Worm (Caenorhabditis elegans) whole organism, early embryonic: ENCODE data around the gene msp-142.

Experiments used
- B0310.2 ChIP-seq: sonication (generic microtip); optimal IDR thresholded peaks from 2 replicates; lab custom pipeline; 2016; ENCODE audit warnings: mild to moderate bottlenecking, missing genetic modification characterization, missing compliant biosample characterization
- F13C5.2 ChIP-seq: sonication (generic microtip); optimal IDR thresholded peaks from 2 replicates; lab custom pipeline; 2017; ENCODE audit warnings: mild to moderate bottlenecking, missing genetic modification characterization, inconsistent platforms, missing compliant biosample characterization
- aly-1 ChIP-seq: sonication (generic microtip); optimal IDR thresholded peaks from 2 replicates; lab custom pipeline; 2016; ENCODE audit warnings: missing genetic modification characterization, missing compliant biosample characterization
- ama-1 ChIP-seq: fragments of 150-350 bp; optimal IDR thresholded peaks from 2 replicates; lab custom pipeline; 2014
- ceh-13 ChIP-seq: fragments of 200-800 bp; sonication (Bioruptor generic); optimal IDR thresholded peaks from 2 replicates; lab custom pipeline; 2018; ENCODE audit warnings: mild to moderate bottlenecking, missing genetic modification characterization, missing compliant biosample characterization
- ceh-36 ChIP-seq: sonication (generic microtip); optimal IDR thresholded peaks from 2 replicates; lab custom pipeline; 2016; ENCODE audit warnings: missing genetic modification characterization, inconsistent platforms, missing compliant biosample characterization
- ets-7 ChIP-seq: sonication (generic microtip); optimal IDR thresholded peaks from 2 replicates; lab custom pipeline; 2016; ENCODE audit warnings: missing genotype, missing genetic modification characterization, missing compliant biosample characterization
- flt-1 ChIP-seq: fragments of 200-800 bp; sonication (Bioruptor generic); IDR thresholded peaks from 2 replicates; pipeline ENCODE4 v1.3.6; 2022; ENCODE audit warnings: missing genetic modification characterization, missing compliant biosample characterization
- hmbx-1 ChIP-seq: sonication (generic microtip); optimal IDR thresholded peaks from 2 replicates; lab custom pipeline; 2016; ENCODE audit warnings: mild to moderate bottlenecking, missing genetic modification characterization, missing compliant biosample characterization
- hmg-4 ChIP-seq: fragments of 200-800 bp; sonication (Bioruptor generic); optimal IDR thresholded peaks from 2 replicates; lab custom pipeline; 2018; ENCODE audit warnings: mild to moderate bottlenecking, missing genetic modification characterization, missing compliant biosample characterization
- hnd-1 ChIP-seq: sonication (generic microtip); optimal IDR thresholded peaks from 2 replicates; lab custom pipeline; 2016; ENCODE audit warnings: missing genetic modification characterization, missing compliant biosample characterization
- pes-1 ChIP-seq: fragments of 200-800 bp; sonication (Bioruptor generic); IDR thresholded peaks from 2 replicates; pipeline ENCODE4 v1.3.6; 2022; ENCODE audit warnings: missing genetic modification reagents, missing genetic modification characterization, missing compliant biosample characterization
- scrt-1 ChIP-seq: fragments of 200-800 bp; sonication (Bioruptor generic); IDR thresholded peaks from 2 replicates; pipeline ENCODE4 v1.3.6; 2022; ENCODE audit warnings: missing genetic modification characterization, missing compliant biosample characterization
- sea-1 ChIP-seq: fragments of 200-800 bp; sonication (Bioruptor generic); conservative IDR thresholded peaks from 2 replicates; pipeline ENCODE4 v1.3.6; 2022; ENCODE audit warnings: missing genetic modification characterization, missing compliant biosample characterization
- tbx-11 ChIP-seq: fragments of 200-800 bp; sonication (Bioruptor generic); IDR thresholded peaks from 2 replicates; pipeline ENCODE4 v1.3.6; 2022; ENCODE audit warnings: missing genetic modification characterization, missing compliant biosample characterization
- tbx-37 ChIP-seq: fragments of 200-800 bp; sonication (Bioruptor generic); conservative IDR thresholded peaks from 2 replicates; pipeline ENCODE4 v1.3.6; 2022; ENCODE audit warnings: missing genetic modification reagents, missing genetic modification characterization, missing compliant biosample characterization
- tra-4 ChIP-seq: sonication (generic microtip); optimal IDR thresholded peaks from 2 replicates; lab custom pipeline; 2017; ENCODE audit warnings: missing genetic modification characterization, missing compliant biosample characterization

The msp-142 gene

DNA sequence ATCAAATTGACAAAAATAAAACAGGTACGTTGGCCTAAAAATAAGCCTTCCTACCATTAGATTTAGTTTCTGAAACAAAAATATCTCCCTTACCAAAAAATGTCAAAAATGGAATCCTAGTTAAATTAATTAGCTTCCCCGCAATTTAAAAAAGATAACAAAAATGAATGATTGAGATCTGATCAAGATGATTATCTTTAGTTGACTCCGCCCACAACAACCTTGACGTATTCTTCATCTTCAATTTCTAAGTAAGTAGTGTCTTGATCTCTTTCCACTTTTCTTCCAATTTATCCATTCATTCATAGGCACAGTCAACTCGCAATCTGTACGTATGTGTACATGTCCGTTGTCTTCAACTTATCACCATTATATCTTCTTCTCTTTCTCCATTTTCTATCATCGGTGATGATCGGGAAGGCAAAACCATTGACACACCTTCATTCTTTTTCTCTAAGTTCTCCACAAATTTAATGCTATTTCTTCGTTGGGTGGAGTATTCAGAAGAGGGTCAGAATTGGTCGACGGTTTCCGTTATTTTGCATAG is 29.4 kb upstream of the msp-142 start:
- TF ChIP-seq hnd-1 (tag; lab: Kevin White, UChicago) (no peak), tbx-37 (GFP tag; lab: Robert Waterston, UW) (no peak), sea-1 (GFP tag; lab: Robert Waterston, UW) (no peak), pes-1 (GFP tag; lab: Robert Waterston, UW) (no peak), ets-7 (tag; lab: Kevin White, UChicago) (no peak), flt-1 (GFP tag; lab: Robert Waterston, UW) (no peak), ceh-13 (GFP tag; lab: Kevin White, UChicago) (no peak), tbx-11 (no peak), aly-1 (tag; lab: Kevin White, UChicago) (no peak), ama-1 (lab: Kevin White, UChicago) (no peak), scrt-1 (no peak), tra-4 (no peak), B0310.2 (no peak), ceh-36 (no peak), hmg-4 (no peak), F13C5.2 (tag; lab: Kevin White, UChicago) (no peak), hmbx-1 (tag; lab: Kevin White, UChicago) (no peak)

DNA sequence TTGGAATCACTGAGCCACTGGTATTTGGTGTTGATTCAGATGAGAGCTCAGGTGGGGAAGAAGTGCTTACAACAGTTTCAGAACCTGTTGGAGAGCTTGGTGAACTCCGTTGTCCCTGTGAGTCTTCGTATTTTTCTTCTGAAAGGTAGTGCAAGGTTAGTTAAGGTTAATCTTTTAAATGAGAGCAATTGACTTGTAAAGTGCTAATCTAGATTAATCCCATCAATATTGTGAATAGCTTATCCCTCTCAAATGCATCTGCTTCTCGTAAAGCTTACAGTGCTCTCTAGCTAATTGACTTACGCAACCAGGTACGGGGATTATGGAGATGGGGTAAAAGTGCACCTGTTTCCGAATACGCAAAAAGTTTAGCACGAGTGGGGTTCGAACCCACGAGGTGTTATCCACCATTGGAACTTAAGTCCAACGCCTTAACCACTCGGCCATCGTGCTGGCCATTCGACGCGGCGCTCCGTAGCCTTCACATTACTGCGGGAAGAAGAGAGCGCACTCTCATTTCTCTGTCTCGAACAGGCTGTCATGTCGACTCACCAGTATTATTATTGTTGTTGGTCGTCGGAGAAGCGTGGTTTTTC is 25.1 kb upstream of the msp-142 start:
- no peak for TF ChIP-seq hmbx-1 (tag; lab: Kevin White, UChicago)
- TF ChIP-seq tbx-37 (GFP tag; lab: Robert Waterston, UW) = peak; percentile 64
- peak; percentile 56; the same call in 1 of the 2 replicates for TF ChIP-seq flt-1 (GFP tag; lab: Robert Waterston, UW)
- TF ChIP-seq ama-1 (lab: Kevin White, UChicago) = no peak
- no peak for TF ChIP-seq sea-1 (GFP tag; lab: Robert Waterston, UW)
- peak; percentile 38 for TF ChIP-seq ceh-13 (GFP tag; lab: Kevin White, UChicago)
- peak; percentile 75 for TF ChIP-seq scrt-1
- peak; percentile 78 for TF ChIP-seq tbx-11
- peak; percentile 62 for TF ChIP-seq hmg-4
- no peak for TF ChIP-seq ets-7 (tag; lab: Kevin White, UChicago)
- TF ChIP-seq hnd-1 (tag; lab: Kevin White, UChicago) = peak; percentile 59
- TF ChIP-seq aly-1 (tag; lab: Kevin White, UChicago) = no peak
- peak; percentile 89 for TF ChIP-seq ceh-36
- TF ChIP-seq tra-4 = no peak
- TF ChIP-seq B0310.2 = peak; percentile 47
- TF ChIP-seq pes-1 (GFP tag; lab: Robert Waterston, UW) = peak; percentile 78
- peak; percentile 66 for TF ChIP-seq F13C5.2 (tag; lab: Kevin White, UChicago)

DNA sequence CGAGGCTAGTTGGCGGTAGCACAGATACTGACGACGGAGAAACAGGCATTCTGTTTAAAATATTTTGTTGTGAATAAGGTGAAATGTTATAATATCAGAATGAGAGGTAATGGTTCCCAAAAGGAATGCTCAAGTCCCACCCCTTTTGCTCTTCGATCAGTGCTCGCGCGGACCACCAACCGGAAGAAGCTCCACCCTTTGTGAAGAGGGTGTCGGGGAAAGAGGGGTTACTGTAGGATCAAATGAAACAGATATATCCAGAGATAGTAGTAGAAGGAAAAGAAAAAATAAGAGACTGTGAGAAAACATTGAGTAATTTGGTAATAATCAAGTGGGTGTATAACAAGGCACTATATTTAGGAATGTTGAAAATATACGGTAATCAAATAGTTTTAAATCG is 23.6 kb upstream of the msp-142 start, which contains the start of the genes dmd-5 and F10C1.1:
Gene dmd-5 (minus strand): TSS at position 101 of the 400 bp plus-strand sequence.
Gene F10C1.1 (plus strand): TSS at position 110 of the 400 bp plus-strand sequence.
- TF ChIP-seq ets-7 (tag; lab: Kevin White, UChicago) (no peak), tbx-11 (no peak), scrt-1 (no peak), B0310.2 (no peak)

DNA sequence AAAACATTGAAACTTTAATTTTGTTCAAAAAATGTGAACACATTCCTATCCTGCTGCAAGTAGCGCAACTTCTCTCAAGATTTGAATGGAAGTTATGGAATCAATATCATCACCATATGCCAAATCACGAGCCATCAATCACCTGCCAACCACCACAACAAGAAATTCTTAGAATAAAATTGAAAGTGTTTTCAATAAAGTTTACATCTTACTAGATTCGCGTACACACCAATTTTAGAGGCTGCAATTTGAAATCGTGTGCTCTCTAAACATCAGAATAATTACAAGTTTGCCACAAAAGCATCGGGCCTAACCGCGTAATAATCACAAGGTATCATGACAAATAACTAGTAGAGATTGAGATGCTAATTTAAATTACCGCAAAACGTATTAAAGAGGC is 22.8 kb upstream of the msp-142 start:
- TF ChIP-seq ets-7 (tag; lab: Kevin White, UChicago) (no peak), ceh-36 (no peak), flt-1 (GFP tag; lab: Robert Waterston, UW) (no peak), B0310.2 (no peak), pes-1 (GFP tag; lab: Robert Waterston, UW) (no peak), tbx-11 (no peak), aly-1 (tag; lab: Kevin White, UChicago) (no peak)

DNA sequence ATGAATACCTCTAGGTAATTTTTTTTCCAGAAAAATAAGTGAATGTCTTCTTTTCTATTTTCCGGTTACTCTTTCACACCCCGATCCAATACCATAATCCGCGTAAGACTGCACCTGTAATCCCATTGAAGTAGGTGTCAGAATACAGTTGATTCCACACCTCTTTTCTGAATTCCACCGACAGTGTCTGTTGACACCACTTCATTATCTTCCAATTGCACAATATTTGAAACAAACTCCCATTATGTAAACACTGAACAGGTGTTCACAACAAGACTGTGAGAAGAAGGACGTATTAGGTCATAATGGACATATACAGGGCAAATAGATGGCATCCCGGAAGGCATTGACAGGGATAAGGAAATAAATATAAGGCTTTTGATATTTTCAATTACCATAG is 20.4 kb upstream of the msp-142 start:
- TF ChIP-seq B0310.2 (no peak), flt-1 (GFP tag; lab: Robert Waterston, UW) (no peak), ceh-13 (GFP tag; lab: Kevin White, UChicago) (no peak)

DNA sequence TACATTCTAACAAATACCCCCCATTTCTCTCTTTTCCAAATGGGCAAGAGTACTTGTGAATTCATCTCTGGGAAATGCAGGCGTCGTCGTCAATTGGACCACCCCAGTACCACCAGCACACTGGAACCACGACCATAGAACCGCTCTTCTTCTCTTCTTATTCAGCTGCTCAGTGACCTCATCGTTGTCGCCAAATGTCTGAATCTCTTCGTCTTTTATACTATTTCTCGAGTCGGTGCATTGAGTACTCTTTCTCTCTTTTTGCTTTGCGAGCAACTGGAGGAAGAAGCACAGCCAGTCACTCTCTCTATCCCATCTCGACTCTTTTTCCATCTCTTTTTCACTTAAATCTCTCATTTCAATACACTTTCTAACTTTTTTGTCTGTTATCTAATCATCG is 17.9 kb upstream of the msp-142 start:
- TF ChIP-seq ceh-36 (no peak), tbx-37 (GFP tag; lab: Robert Waterston, UW) (no peak), F13C5.2 (tag; lab: Kevin White, UChicago) (peak; percentile 18), ets-7 (tag; lab: Kevin White, UChicago) (no peak)

DNA sequence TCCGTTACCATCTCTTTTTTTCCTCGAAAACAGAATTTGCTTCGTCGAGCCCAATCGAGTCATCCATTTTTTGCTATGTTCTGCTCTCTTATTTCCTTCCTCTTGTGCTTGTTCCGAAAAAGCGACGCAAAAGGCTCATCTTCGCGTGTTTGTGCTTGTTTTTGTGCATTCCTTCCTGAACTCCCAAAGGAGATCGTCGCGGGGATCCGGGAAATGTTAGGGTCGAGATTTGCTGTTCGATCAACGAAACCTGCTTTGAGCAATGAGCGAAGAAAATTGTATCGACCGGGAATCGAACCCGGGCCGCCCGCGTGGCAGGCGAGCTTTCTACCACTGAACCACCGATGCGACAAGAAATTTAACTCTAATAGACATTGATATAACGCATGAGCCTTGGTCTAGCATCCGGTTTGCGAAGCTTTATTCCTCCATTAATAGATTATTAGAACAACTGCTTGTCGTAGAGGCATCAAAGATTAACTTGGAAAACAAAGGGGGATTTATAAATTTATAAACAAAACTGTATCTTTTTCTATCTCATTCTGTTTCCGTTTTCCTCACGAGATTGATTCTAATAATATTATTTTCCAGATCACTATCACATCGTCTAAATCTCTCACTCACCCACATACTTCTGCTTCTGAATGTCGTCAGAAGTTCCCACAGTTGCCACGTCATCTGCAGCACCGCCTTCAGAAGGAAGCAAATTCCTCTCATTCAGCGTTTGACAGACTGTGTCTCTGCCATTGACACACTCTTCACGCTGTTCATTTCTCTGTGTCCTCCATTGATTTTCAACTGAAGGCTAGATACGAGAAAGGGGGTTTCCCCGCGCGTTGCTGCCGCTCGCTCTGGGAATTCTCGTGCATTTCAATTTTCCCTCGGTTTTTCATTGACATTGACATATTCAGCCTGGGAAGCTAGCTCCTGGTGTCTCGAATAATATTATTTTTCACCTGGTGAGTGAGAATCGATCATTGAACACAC is 15.5 kb upstream of the msp-142 start, which contains the start of gene K05F1.6:
Gene K05F1.6 (plus strand): TSS at position 586 of the 987 bp plus-strand sequence.
- peak; percentile 17; the same call in 1 of the 2 replicates for TF ChIP-seq tbx-37 (GFP tag; lab: Robert Waterston, UW)
- TF ChIP-seq pes-1 (GFP tag; lab: Robert Waterston, UW) = peak; percentile 79
- peak; percentile 42 for TF ChIP-seq ceh-13 (GFP tag; lab: Kevin White, UChicago)
- peak; percentile 88 for TF ChIP-seq hmg-4
- peak; percentile 3 for TF ChIP-seq F13C5.2 (tag; lab: Kevin White, UChicago)
- TF ChIP-seq ets-7 (tag; lab: Kevin White, UChicago) = peak; percentile 58
- no peak for TF ChIP-seq tra-4
- peak; percentile 68 for TF ChIP-seq scrt-1
- TF ChIP-seq aly-1 (tag; lab: Kevin White, UChicago) = peak; percentile 92
- no peak for TF ChIP-seq ama-1 (lab: Kevin White, UChicago)
- peak; percentile 9; the same call in 1 of the 2 replicates for TF ChIP-seq flt-1 (GFP tag; lab: Robert Waterston, UW)
- TF ChIP-seq tbx-11 = peak; percentile 71
- TF ChIP-seq hnd-1 (tag; lab: Kevin White, UChicago) = peak; percentile 38
- TF ChIP-seq B0310.2 = peak; percentile 77
- TF ChIP-seq sea-1 (GFP tag; lab: Robert Waterston, UW) = peak; percentile 59; the same call in 1 of the 2 replicates
- TF ChIP-seq hmbx-1 (tag; lab: Kevin White, UChicago) = peak; percentile 4
- peak; percentile 58 for TF ChIP-seq ceh-36
